Worm (Caenorhabditis elegans): ENCODE results near the gene F58H1.3.

The F58H1.3 gene

ce11 chrV:11905977-11906376 is 27.8 kb upstream of the F58H1.3 start:
- TF ChIP-seq unc-62 (GFP tag; optimal IDR thresholded peaks at IDR 0.05) (no peak), sptf-1 (tag; optimal IDR thresholded peaks at IDR 0.05) (no peak), ets-5 (GFP tag; IDR thresholded peaks at IDR 0.05) (no peak), ceh-8 (GFP tag; optimal IDR thresholded peaks at IDR 0.05) (no peak), C04F5.9 (tag; optimal IDR thresholded peaks at IDR 0.05) (no peak), F16B12.6 (tag; optimal IDR thresholded peaks at IDR 0.05) (no peak), nhr-28 (tag; optimal IDR thresholded peaks at IDR 0.05) (no peak), blmp-1 (tag; optimal IDR thresholded peaks at IDR 0.05) (no peak), pqm-1 (tag; optimal IDR thresholded peaks at IDR 0.05) (no peak), nhr-12 (tag; optimal IDR thresholded peaks at IDR 0.05) (no peak), dsc-1 (tag; optimal IDR thresholded peaks at IDR 0.05) (no peak), unc-86 (tag; optimal IDR thresholded peaks at IDR 0.05) (no peak), nhr-90 (tag; optimal IDR thresholded peaks at IDR 0.05; ENCODE audit: poor library complexity) (no peak), grh-1 (GFP tag; IDR thresholded peaks at IDR 0.05) (no peak), hpl-2 (GFP tag; optimal IDR thresholded peaks at IDR 0.05) (no peak), snu-23 (GFP tag; optimal IDR thresholded peaks at IDR 0.05) (no peak)

DNA sequence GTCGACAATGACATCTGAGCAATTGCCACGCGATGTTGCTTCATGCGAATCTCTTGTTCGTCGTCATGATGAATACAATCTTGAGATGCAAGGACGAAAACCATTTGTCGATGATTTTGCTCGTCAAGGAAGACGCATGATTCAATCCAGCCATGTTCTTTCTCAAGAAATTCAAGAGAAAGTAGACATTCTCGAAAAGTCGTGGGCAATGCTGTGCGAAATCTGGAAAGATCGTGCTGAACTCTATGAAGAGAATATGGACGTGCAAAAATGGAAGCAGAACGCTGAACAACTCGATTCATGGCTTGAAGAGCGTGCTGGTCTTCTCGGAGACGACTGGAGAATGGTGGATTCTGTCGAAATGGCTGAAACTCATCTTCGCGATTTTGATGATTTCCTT is 20.5 kb upstream of the F58H1.3 start:
- TF ChIP-seq aly-2 (tag; optimal IDR thresholded peaks at IDR 0.05) (peak; percentile 48), ces-1 (GFP tag; optimal IDR thresholded peaks at IDR 0.05) (no peak), efl-1 (optimal IDR thresholded peaks at IDR 0.05) (no peak), efl-1 (GFP tag; optimal IDR thresholded peaks at IDR 0.05 in 1 of 2) (peak in 1 of 2 experiments; percentile 86), lir-3 (tag; optimal IDR thresholded peaks at IDR 0.05; ENCODE audit: poor library complexity) (no peak)

DNA sequence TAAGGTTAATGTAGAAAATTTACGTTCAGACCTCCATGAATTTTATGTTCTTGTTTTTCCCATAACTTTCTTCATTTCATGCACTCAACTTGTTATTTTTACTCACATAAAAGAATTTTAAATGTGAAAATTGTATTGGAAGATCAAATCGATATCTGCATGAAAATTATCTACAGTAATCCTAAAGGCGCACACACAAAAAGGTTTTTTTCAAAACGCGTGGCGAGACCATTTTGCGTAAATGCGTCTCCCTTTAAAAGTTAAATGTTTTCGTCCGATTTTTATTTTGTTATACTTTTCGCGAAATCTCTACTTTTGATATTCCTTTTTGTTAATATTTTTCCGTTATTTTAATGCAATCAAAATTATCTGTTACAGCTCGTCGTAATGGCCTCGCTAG is 16.6 kb upstream of the F58H1.3 start, which contains the start of gene R31.2:
R31.2 (plus strand) TSS at position 388 of the 400 bp plus-strand sequence.
- TF ChIP-seq nhr-20 (tag; optimal IDR thresholded peaks at IDR 0.05) (no peak), nhr-85 (tag) (peak; percentile 4), ceh-88 (GFP tag; IDR thresholded peaks at IDR 0.05) (no peak), snpc-4 (tag; optimal IDR thresholded peaks at IDR 0.05) (no peak), nhr-76 (tag; optimal IDR thresholded peaks at IDR 0.05) (no peak)

DNA sequence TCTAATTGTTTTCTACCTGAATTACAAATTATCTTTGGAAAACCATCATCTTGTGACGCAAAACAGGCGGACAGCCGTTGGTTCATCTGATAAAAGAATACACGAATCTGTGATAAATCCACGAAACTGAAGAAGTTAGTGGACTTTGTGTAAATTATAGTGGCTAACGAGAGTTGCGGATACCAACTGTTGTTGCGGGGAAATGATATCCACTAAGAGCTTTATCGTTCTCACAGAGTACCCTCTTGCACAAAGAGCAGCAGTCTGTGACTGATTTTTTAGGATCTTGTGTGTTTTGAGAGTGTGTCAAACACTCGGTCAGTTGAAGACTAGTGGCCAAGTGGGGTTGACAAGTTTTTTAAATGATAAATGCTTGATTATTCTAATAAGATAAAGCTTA is 14.1 kb upstream of the F58H1.3 start:
- TF ChIP-seq ceh-63 (GFP tag; optimal IDR thresholded peaks at IDR 0.05) (no peak), efl-3 (GFP tag; optimal IDR thresholded peaks at IDR 0.05) (no peak), aly-2 (tag; optimal IDR thresholded peaks at IDR 0.05) (no peak), lin-14 (GFP tag; optimal IDR thresholded peaks at IDR 0.05) (peak; percentile 37), unc-130 (tag; optimal IDR thresholded peaks at IDR 0.05) (no peak), nhr-90 (tag; optimal IDR thresholded peaks at IDR 0.05; ENCODE audit: poor library complexity) (no peak), tlp-1 (tag; optimal IDR thresholded peaks at IDR 0.05) (no peak), dsc-1 (tag; optimal IDR thresholded peaks at IDR 0.05) (no peak), zag-1 (tag; optimal IDR thresholded peaks at IDR 0.05) (no peak), unc-98 (GFP tag; IDR thresholded peaks at IDR 0.05) (no peak), rnt-1 (tag; optimal IDR thresholded peaks at IDR 0.05) (peak; percentile 28), isw-1 (GFP tag; IDR thresholded peaks at IDR 0.05) (no peak), nhr-71 (tag; optimal IDR thresholded peaks at IDR 0.05) (peak; percentile 14), efl-1 (optimal IDR thresholded peaks at IDR 0.05) (no peak), efl-1 (GFP tag; optimal IDR thresholded peaks at IDR 0.05 in 1 of 2) (no peak), mef-2 (tag; optimal IDR thresholded peaks at IDR 0.05) (no peak), ceh-82 (tag; optimal IDR thresholded peaks at IDR 0.05) (no peak), unc-30 (tag; optimal IDR thresholded peaks at IDR 0.05) (no peak)

Measured in whole organism, L1 larva.